Fruit fly (Drosophila melanogaster): ENCODE measurements around the gene Gbeta5.

Gene Gbeta5

dm6 chrX:8143537-8143936, 8.5 kb downstream of the Gbeta5 start, which contains the start of gene CG17982 (continued):
- TF ChIP-seq cad (GFP tag; optimal IDR thresholded peaks at IDR 0.05) (no peak), CG1792 (GFP tag; optimal IDR thresholded peaks at IDR 0.05) (peak; percentile 63), Ravus (GFP tag; IDR thresholded peaks at IDR 0.05) (peak; percentile 47; the same call in 1 of the 2 replicates), CG31388 (GFP tag; optimal IDR thresholded peaks at IDR 0.05) (no peak), emc (GFP tag; optimal IDR thresholded peaks at IDR 0.05) (peak; percentile 51), CG2889 (GFP tag; IDR thresholded peaks at IDR 0.05) (peak; percentile 67; the same call in 2 of the 3 replicates), Pdp1 (GFP tag; optimal IDR thresholded peaks at IDR 0.05) (peak; percentile 77 to 84), sd (tag; optimal IDR thresholded peaks at IDR 0.05) (peak; percentile 62), Sry-β (GFP tag; optimal IDR thresholded peaks at IDR 0.05) (peak; percentile 11), CG11398 (GFP tag; optimal IDR thresholded peaks at IDR 0.05) (peak; percentile 69), ro (GFP tag; IDR thresholded peaks at IDR 0.05) (no peak), CG4424 (GFP tag; optimal IDR thresholded peaks at IDR 0.05) (peak; percentile 82), CG5180 (GFP tag; optimal IDR thresholded peaks at IDR 0.05) (peak; percentile 46), CG12769 (tag; optimal IDR thresholded peaks at IDR 0.05) (no peak), ftz-f1 (GFP tag; optimal IDR thresholded peaks at IDR 0.05) (no peak), CrebB (tag; optimal IDR thresholded peaks at IDR 0.05) (peak; percentile 75), BEAF-32 (GFP tag; optimal IDR thresholded peaks at IDR 0.05) (peak; percentile 32), bowl (GFP tag; IDR thresholded peaks at IDR 0.05) (0 out of 2 replicates have a peak, but pooled peaks have one; percentile 27), jumu (GFP tag; optimal IDR thresholded peaks at IDR 0.05) (peak; percentile 77), NC2α (GFP tag; optimal IDR thresholded peaks at IDR 0.05) (peak; percentile 72), tna (GFP tag; IDR thresholded peaks at IDR 0.05; ENCODE audit: partially characterized antibody) (no peak), Rx (GFP tag; IDR thresholded peaks at IDR 0.05) (peak; percentile 80), CG7786 (GFP tag; optimal IDR thresholded peaks at IDR 0.05) (peak; percentile 87), CG13894 (tag; optimal IDR thresholded peaks at IDR 0.05) (peak; percentile 90), CG10979 (tag; optimal IDR thresholded peaks at IDR 0.05) (peak; percentile 76), br (optimal IDR thresholded peaks at IDR 0.05) (no peak), gem (tag; optimal IDR thresholded peaks at IDR 0.05) (peak; percentile 92), cato (GFP tag; optimal IDR thresholded peaks at IDR 0.05; ENCODE audit: borderline replicate concordance) (peak; percentile 47), Dp (GFP tag; optimal IDR thresholded peaks at IDR 0.05) (peak; percentile 72), CG8765 (GFP tag; IDR thresholded peaks at IDR 0.05) (peak; percentile 44; the same call in 1 of the 2 replicates), CG7928 (GFP tag; optimal IDR thresholded peaks at IDR 0.05) (peak; percentile 47), CG4328 (GFP tag; optimal IDR thresholded peaks at IDR 0.05) (peak; percentile 80), CG15269 (tag; optimal IDR thresholded peaks at IDR 0.05) (peak; percentile 89), zfh2 (GFP tag; optimal IDR thresholded peaks at IDR 0.05) (peak; percentile 88), tio (GFP tag; optimal IDR thresholded peaks at IDR 0.05) (no peak), maf-S (GFP tag; optimal IDR thresholded peaks at IDR 0.05) (peak; percentile 80), pb (GFP tag; optimal IDR thresholded peaks at IDR 0.05) (peak; percentile 62), CG32532 (GFP tag; IDR thresholded peaks at IDR 0.05) (peak; percentile 88), Blimp-1 (GFP tag; optimal IDR thresholded peaks at IDR 0.05) (no peak), Adf1 (GFP tag; IDR thresholded peaks at IDR 0.05) (0 out of 2 replicates have a peak, but pooled peaks have one; percentile 31), ewg (GFP tag; optimal IDR thresholded peaks at IDR 0.05) (peak; percentile 64), H15 (GFP tag; IDR thresholded peaks at IDR 0.05) (peak; percentile 64; the same call in 2 of the 3 replicates), CG13775 (GFP tag; optimal IDR thresholded peaks at IDR 0.05) (peak; percentile 78), Fer1 (GFP tag; optimal IDR thresholded peaks at IDR 0.05) (peak; percentile 88), B-H1 (GFP tag; IDR thresholded peaks at IDR 0.05) (peak; percentile 67; the same call in 2 of the 3 replicates), nom (GFP tag; optimal IDR thresholded peaks at IDR 0.05) (peak; percentile 86), amos (GFP tag; IDR thresholded peaks at IDR 0.05; ENCODE audit: partially characterized antibody) (no peak; the same call in 1 of the 2 replicates), trh (GFP tag; optimal IDR thresholded peaks at IDR 0.05) (peak; percentile 42), mam (GFP tag; optimal IDR thresholded peaks at IDR 0.05) (peak; percentile 90), Hr78 (GFP tag; optimal IDR thresholded peaks at IDR 0.05) (peak in 1 of 2 experiments; percentile 16)

Data from whole organism, embryonic.